1 fruit fly cellular context compared by ENCODE assay signal in genomic region chr3L:626498-627369, dm6.
TF ChIP-seq lines count a peak whose summit lies in the region.

No protein-coding gene starts in this region.

TF ChIP-seq in whole organism, embryonic, 481 proteins besides CTCF, POLR2A, EP300 and RAD21 (continued from another document and continues in another):
- TF ChIP-seq Xbp1 (GFP tag; optimal IDR thresholded peaks at IDR 0.05; lab: Kevin White, UChicago) (peak; percentile 41), dpn (GFP tag; optimal IDR thresholded peaks at IDR 0.05; lab: Kevin White, UChicago) (peak; percentile 39 to 40), CG2120 (GFP tag; optimal IDR thresholded peaks at IDR 0.05; lab: Kevin White, UChicago) (peak; percentile 21), CG9215 (GFP tag; IDR thresholded peaks at IDR 0.05; lab: Robert Waterston, UW) (peak; percentile 39; the same call in 1 of the 2 replicates), CG17328 (GFP tag; IDR thresholded peaks at IDR 0.05; lab: Robert Waterston, UW) (peak; percentile 29; the same call in 1 of the 2 replicates), eve (GFP tag; optimal IDR thresholded peaks at IDR 0.05; lab: Kevin White, UChicago) (peak in 1 of 2 experiments; percentile 66), pum (GFP tag; optimal IDR thresholded peaks at IDR 0.05; lab: Kevin White, UChicago) (peak; percentile 11), cg (GFP tag; optimal IDR thresholded peaks at IDR 0.05; lab: Kevin White, UChicago) (peak; percentile 98), CG15073 (GFP tag; optimal IDR thresholded peaks at IDR 0.05; lab: Kevin White, UChicago) (no peak), CG18011 (GFP tag; optimal IDR thresholded peaks at IDR 0.05; lab: Kevin White, UChicago) (no peak), Lhr (GFP tag; optimal IDR thresholded peaks at IDR 0.05; lab: Kevin White, UChicago) (no peak), ase (GFP tag; IDR thresholded peaks at IDR 0.05; lab: Robert Waterston, UW) (0 out of 3 replicates have a peak, but pooled peaks have one; percentile 61), mld (GFP tag; IDR thresholded peaks at IDR 0.05; lab: Robert Waterston, UW; ENCODE audit: partially characterized antibody) (no peak), inv (GFP tag; IDR thresholded peaks at IDR 0.05; lab: Robert Waterston, UW; ENCODE audit: partially characterized antibody) (no peak), Dad (GFP tag; optimal IDR thresholded peaks at IDR 0.05; lab: Kevin White, UChicago) (no peak), Doc3 (GFP tag; IDR thresholded peaks at IDR 0.05; lab: Robert Waterston, UW; ENCODE audit: partially characterized antibody) (no peak), gsb (GFP tag; IDR thresholded peaks at IDR 0.05; lab: Robert Waterston, UW) (peak; percentile 55; the same call in 1 of the 2 replicates), sr (GFP tag; IDR thresholded peaks at IDR 0.05; lab: Robert Waterston, UW) (no peak), CG10267 (tag; optimal IDR thresholded peaks at IDR 0.05; lab: Kevin White, UChicago) (peak; percentile 1), pfk (GFP tag; optimal IDR thresholded peaks at IDR 0.05; lab: Kevin White, UChicago) (no peak), CG15601 (tag; optimal IDR thresholded peaks at IDR 0.05; lab: Kevin White, UChicago) (no peak), CG5245 (GFP tag; optimal IDR thresholded peaks at IDR 0.05; lab: Kevin White, UChicago) (no peak), Atf-2 (GFP tag; optimal IDR thresholded peaks at IDR 0.05; lab: Kevin White, UChicago) (peak; percentile 10), gsb-n (tag; optimal IDR thresholded peaks at IDR 0.05; lab: Kevin White, UChicago) (no peak), Dip3 (GFP tag; optimal IDR thresholded peaks at IDR 0.05; lab: Kevin White, UChicago) (no peak), Camta (GFP tag; optimal IDR thresholded peaks at IDR 0.05; lab: Kevin White, UChicago) (peak; percentile 5), maf-S (GFP tag; optimal IDR thresholded peaks at IDR 0.05; lab: Kevin White, UChicago) (peak; percentile 13), jigr1 (GFP tag; IDR thresholded peaks at IDR 0.05; lab: Robert Waterston, UW) (no peak), exex (tag; optimal IDR thresholded peaks at IDR 0.05; lab: Kevin White, UChicago) (peak; percentile 69), CG6854 (GFP tag; optimal IDR thresholded peaks at IDR 0.05; lab: Kevin White, UChicago) (peak; percentile 5), CG10543 (GFP tag; optimal IDR thresholded peaks at IDR 0.05; lab: Kevin White, UChicago) (peak; percentile 82), ERR (GFP tag; optimal IDR thresholded peaks at IDR 0.05; lab: Kevin White, UChicago) (no peak), CG7372 (GFP tag; IDR thresholded peaks at IDR 0.05; lab: Robert Waterston, UW) (peak; percentile 65), HLHmδ (GFP tag; optimal IDR thresholded peaks at IDR 0.05; lab: Kevin White, UChicago) (peak; percentile 47), CG1024 (GFP tag; IDR thresholded peaks at IDR 0.05; lab: Robert Waterston, UW) (no peak), Awh (GFP tag; IDR thresholded peaks at IDR 0.05; lab: Robert Waterston, UW) (0 out of 2 replicates have a peak, but pooled peaks have one; percentile 41), ara (GFP tag; IDR thresholded peaks at IDR 0.05; lab: Robert Waterston, UW) (no peak), CG11504 (tag; optimal IDR thresholded peaks at IDR 0.05; lab: Kevin White, UChicago) (peak; percentile 24), Hmr (GFP tag; optimal IDR thresholded peaks at IDR 0.05; lab: Kevin White, UChicago) (peak; percentile 1), Hr3 (GFP tag; optimal IDR thresholded peaks at IDR 0.05; lab: Kevin White, UChicago) (peak; percentile 30), CG17568 (GFP tag; optimal IDR thresholded peaks at IDR 0.05; lab: Kevin White, UChicago) (no peak), nerfin-2 (GFP tag; IDR thresholded peaks at IDR 0.05; lab: Robert Waterston, UW; ENCODE audit: partially characterized antibody) (no peak), Eip74EF (GFP tag; optimal IDR thresholded peaks at IDR 0.05; lab: Kevin White, UChicago) (no peak), yki (optimal IDR thresholded peaks at IDR 0.05; lab: Kevin White, UChicago) (no peak), Aef1 (GFP tag; IDR thresholded peaks at IDR 0.05; lab: Robert Waterston, UW) (peak; percentile 78), ro (GFP tag; IDR thresholded peaks at IDR 0.05; lab: Robert Waterston, UW) (no peak), knrl (GFP tag; IDR thresholded peaks at IDR 0.05; lab: Robert Waterston, UW; ENCODE audit: partially characterized antibody) (no peak), br (optimal IDR thresholded peaks at IDR 0.05; lab: Kevin White, UChicago) (no peak), prd (optimal IDR thresholded peaks at IDR 0.05; lab: Kevin White, UChicago) (no peak), prd (GFP tag; IDR thresholded peaks at IDR 0.05; lab: Robert Waterston, UW) (peak; percentile 76), CG3281 (GFP tag; optimal IDR thresholded peaks at IDR 0.05; lab: Kevin White, UChicago) (peak; percentile 57), CG6765 (GFP tag; optimal IDR thresholded peaks at IDR 0.05; lab: Kevin White, UChicago) (no peak), D (optimal IDR thresholded peaks at IDR 0.05; lab: Kevin White, UChicago) (no peak), D (GFP tag; optimal IDR thresholded peaks at IDR 0.05; lab: Kevin White, UChicago) (no peak), dmrt99B (tag; optimal IDR thresholded peaks at IDR 0.05; lab: Kevin White, UChicago) (peak; percentile 39), CG7928 (GFP tag; optimal IDR thresholded peaks at IDR 0.05; lab: Kevin White, UChicago) (no peak), nmo (GFP tag; optimal IDR thresholded peaks at IDR 0.05; lab: Kevin White, UChicago) (peak; percentile 49), CG1792 (GFP tag; optimal IDR thresholded peaks at IDR 0.05; lab: Kevin White, UChicago) (no peak), ind (GFP tag; optimal IDR thresholded peaks at IDR 0.05; lab: Kevin White, UChicago) (peak; percentile 41), chm (GFP tag; IDR thresholded peaks at IDR 0.05; lab: Robert Waterston, UW) (peak; percentile 47; the same call in 1 of the 2 replicates), CG5953 (GFP tag; IDR thresholded peaks at IDR 0.05; lab: Robert Waterston, UW) (no peak), ac (GFP tag; optimal IDR thresholded peaks at IDR 0.05; lab: Kevin White, UChicago) (no peak), ftz-f1 (GFP tag; optimal IDR thresholded peaks at IDR 0.05; lab: Kevin White, UChicago) (peak; percentile 36), unc-4 (GFP tag; IDR thresholded peaks at IDR 0.05; lab: Robert Waterston, UW; ENCODE audit: partially characterized antibody) (no peak), grn (GFP tag; optimal IDR thresholded peaks at IDR 0.05; lab: Kevin White, UChicago) (peak; percentile 57), CG2202 (tag; optimal IDR thresholded peaks at IDR 0.05; lab: Kevin White, UChicago) (no peak), Neu2 (GFP tag; optimal IDR thresholded peaks at IDR 0.05; lab: Kevin White, UChicago; ENCODE audit: borderline replicate concordance) (no peak), fd3F (GFP tag; optimal IDR thresholded peaks at IDR 0.05; lab: Kevin White, UChicago) (peak; percentile 5), Spps (tag; optimal IDR thresholded peaks at IDR 0.05; lab: Kevin White, UChicago) (no peak), CG9817 (tag; optimal IDR thresholded peaks at IDR 0.05; lab: Kevin White, UChicago) (peak; percentile 61), Meics (GFP tag; optimal IDR thresholded peaks at IDR 0.05; lab: Kevin White, UChicago) (peak; percentile 51), Ravus (GFP tag; IDR thresholded peaks at IDR 0.05; lab: Robert Waterston, UW) (no peak), lola (GFP tag; optimal IDR thresholded peaks at IDR 0.05; lab: Kevin White, UChicago) (peak in 2 of 3 experiments; percentile 15 to 56), Abd-B (GFP tag; optimal IDR thresholded peaks at IDR 0.05; lab: Kevin White, UChicago) (peak; percentile 3), ems (GFP tag; optimal IDR thresholded peaks at IDR 0.05; lab: Kevin White, UChicago) (no peak), MESR4 (GFP tag; optimal IDR thresholded peaks at IDR 0.05; lab: Kevin White, UChicago) (no peak), CG15269 (tag; optimal IDR thresholded peaks at IDR 0.05; lab: Kevin White, UChicago) (peak; percentile 58), aop (GFP tag; IDR thresholded peaks at IDR 0.05; lab: Robert Waterston, UW) (0 out of 2 replicates have a peak, but pooled peaks have one; percentile 33), CG2889 (GFP tag; IDR thresholded peaks at IDR 0.05; lab: Robert Waterston, UW) (no peak), Sox100B (GFP tag; optimal IDR thresholded peaks at IDR 0.05; lab: Kevin White, UChicago) (peak; percentile 41), CG15479 (GFP tag; optimal IDR thresholded peaks at IDR 0.05; lab: Kevin White, UChicago) (no peak), CG14965 (GFP tag; optimal IDR thresholded peaks at IDR 0.05; lab: Kevin White, UChicago; ENCODE audit: borderline replicate concordance) (no peak), pnt (GFP tag; optimal IDR thresholded peaks at IDR 0.05; lab: Kevin White, UChicago) (no peak), grau (tag; optimal IDR thresholded peaks at IDR 0.05; lab: Kevin White, UChicago) (peak; percentile 47), sna (GFP tag; IDR thresholded peaks at IDR 0.05; lab: Robert Waterston, UW; ENCODE audit: partially characterized antibody) (no peak), sob (GFP tag; IDR thresholded peaks at IDR 0.05; lab: Robert Waterston, UW) (0 out of 2 replicates have a peak, but pooled peaks have one; percentile 23), Optix (GFP tag; IDR thresholded peaks at IDR 0.05; lab: Robert Waterston, UW) (no peak), sens-2 (GFP tag; IDR thresholded peaks at IDR 0.05; lab: Robert Waterston, UW) (no peak), so (GFP tag; IDR thresholded peaks at IDR 0.05; lab: Robert Waterston, UW) (no peak), Side (GFP tag; optimal IDR thresholded peaks at IDR 0.05; lab: Kevin White, UChicago) (no peak), ATbp (GFP tag; optimal IDR thresholded peaks at IDR 0.05; lab: Kevin White, UChicago) (no peak), B-H1 (GFP tag; IDR thresholded peaks at IDR 0.05; lab: Robert Waterston, UW) (peak; percentile 58), Dek (tag; optimal IDR thresholded peaks at IDR 0.05; lab: Kevin White, UChicago) (no peak), fu2 (GFP tag; optimal IDR thresholded peaks at IDR 0.05; lab: Kevin White, UChicago) (peak; percentile 18), cad (GFP tag; optimal IDR thresholded peaks at IDR 0.05; lab: Kevin White, UChicago) (no peak), CG17359 (tag; optimal IDR thresholded peaks at IDR 0.05; lab: Kevin White, UChicago) (peak; percentile 31), CG34422 (GFP tag; IDR thresholded peaks at IDR 0.05; lab: Robert Waterston, UW) (peak; percentile 68; the same call in 2 of the 3 replicates), MTF-1 (GFP tag; optimal IDR thresholded peaks at IDR 0.05; lab: Kevin White, UChicago; ENCODE audit: borderline replicate concordance) (no peak), CG31388 (GFP tag; optimal IDR thresholded peaks at IDR 0.05; lab: Kevin White, UChicago) (no peak), onecut (GFP tag; IDR thresholded peaks at IDR 0.05; lab: Robert Waterston, UW) (no peak), CG12942 (GFP tag; optimal IDR thresholded peaks at IDR 0.05; lab: Kevin White, UChicago) (no peak), tll (GFP tag; optimal IDR thresholded peaks at IDR 0.05; lab: Kevin White, UChicago) (no peak), CG10147 (GFP tag; optimal IDR thresholded peaks at IDR 0.05; lab: Kevin White, UChicago) (peak; percentile 56), CG8388 (GFP tag; optimal IDR thresholded peaks at IDR 0.05; lab: Kevin White, UChicago) (peak; percentile 16), Opbp (GFP tag; IDR thresholded peaks at IDR 0.05; lab: Robert Waterston, UW; ENCODE audit: partially characterized antibody) (no peak), jing (GFP tag; optimal IDR thresholded peaks at IDR 0.05; lab: Kevin White, UChicago) (no peak), CG1233 (GFP tag; optimal IDR thresholded peaks at IDR 0.05; lab: Kevin White, UChicago) (peak; percentile 47), twi (tag; optimal IDR thresholded peaks at IDR 0.05; lab: Kevin White, UChicago) (no peak), tgo (GFP tag; IDR thresholded peaks at IDR 0.05; lab: Robert Waterston, UW) (peak; percentile 67), pita (GFP tag; optimal IDR thresholded peaks at IDR 0.05; lab: Kevin White, UChicago) (no peak), lilli (GFP tag; optimal IDR thresholded peaks at IDR 0.05; lab: Kevin White, UChicago) (peak; percentile 54), insv (GFP tag; optimal IDR thresholded peaks at IDR 0.05; lab: Kevin White, UChicago) (no peak), CG31365 (tag; optimal IDR thresholded peaks at IDR 0.05; lab: Kevin White, UChicago) (peak; percentile 10), Elba2 (GFP tag; optimal IDR thresholded peaks at IDR 0.05; lab: Kevin White, UChicago) (no peak), CG9932 (GFP tag; IDR thresholded peaks at IDR 0.05; lab: Robert Waterston, UW) (peak; percentile 68), lmd (GFP tag; IDR thresholded peaks at IDR 0.05; lab: Robert Waterston, UW) (peak; percentile 69), zf30C (GFP tag; optimal IDR thresholded peaks at IDR 0.05; lab: Kevin White, UChicago) (peak; percentile 89), az2 (GFP tag; optimal IDR thresholded peaks at IDR 0.05; lab: Kevin White, UChicago) (peak; percentile 34), CG15696 (tag; optimal IDR thresholded peaks at IDR 0.05; lab: Kevin White, UChicago) (no peak), CG14014 (GFP tag; IDR thresholded peaks at IDR 0.05; lab: Robert Waterston, UW) (peak; percentile 62; the same call in 1 of the 2 replicates), CG10959 (GFP tag; IDR thresholded peaks at IDR 0.05; lab: Robert Waterston, UW) (no peak), CG17385 (GFP tag; optimal IDR thresholded peaks at IDR 0.05; lab: Kevin White, UChicago) (peak; percentile 7), nerfin-1 (tag; optimal IDR thresholded peaks at IDR 0.05; lab: Kevin White, UChicago) (no peak), gce (GFP tag; IDR thresholded peaks at IDR 0.05; lab: Robert Waterston, UW) (no peak), CG16813 (GFP tag; IDR thresholded peaks at IDR 0.05; lab: Robert Waterston, UW; ENCODE audit: partially characterized antibody) (no peak), Ptx1 (GFP tag; IDR thresholded peaks at IDR 0.05; lab: Robert Waterston, UW) (peak; percentile 61), CG12391 (tag; optimal IDR thresholded peaks at IDR 0.05; lab: Kevin White, UChicago) (peak; percentile 15), CG12104 (GFP tag; optimal IDR thresholded peaks at IDR 0.05; lab: Kevin White, UChicago) (no peak), slou (GFP tag; optimal IDR thresholded peaks at IDR 0.05; lab: Kevin White, UChicago) (no peak), Atf6 (GFP tag; IDR thresholded peaks at IDR 0.05; lab: Robert Waterston, UW) (peak; percentile 56; the same call in 1 of the 2 replicates), dm (GFP tag; optimal IDR thresholded peaks at IDR 0.05; lab: Kevin White, UChicago) (no peak), CG13894 (tag; optimal IDR thresholded peaks at IDR 0.05; lab: Kevin White, UChicago) (peak; percentile 74), Gsc (GFP tag; IDR thresholded peaks at IDR 0.05; lab: Robert Waterston, UW) (no peak)
